Fruit fly (Drosophila melanogaster): ENCODE measurements around the gene Rim2.

DNA sequence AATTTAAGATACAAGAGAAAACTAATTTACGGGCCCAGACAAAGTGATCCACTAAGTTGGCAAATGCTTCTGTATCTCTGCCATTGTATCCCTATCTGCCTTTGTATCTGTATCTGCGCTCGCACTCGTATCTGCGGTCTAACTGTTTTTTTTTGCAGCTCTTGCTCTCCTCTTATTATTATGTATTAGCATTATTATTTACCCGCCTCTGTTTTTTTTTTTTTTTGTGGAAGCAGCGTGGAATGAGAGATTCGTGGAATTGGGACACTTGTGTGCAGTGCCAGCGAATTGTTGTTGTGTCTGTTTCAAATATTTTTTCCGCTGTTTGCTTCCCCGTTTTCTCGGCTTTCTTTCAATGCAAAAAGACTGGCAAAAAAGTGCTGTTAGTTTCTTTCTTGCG lies 57.4 kb downstream of the Rim2 start:
- no peak for TF ChIP-seq CG17806 (tag; optimal IDR thresholded peaks at IDR 0.05)
- no peak for TF ChIP-seq EcR (GFP tag; optimal IDR thresholded peaks at IDR 0.05)
- TF ChIP-seq rn (GFP tag; IDR thresholded peaks at IDR 0.05) = no peak
- no peak for TF ChIP-seq Pif1B (GFP tag; optimal IDR thresholded peaks at IDR 0.05)
- TF ChIP-seq CG8301 (tag; optimal IDR thresholded peaks at IDR 0.05) = no peak
- no peak for TF ChIP-seq CG14655 (GFP tag; optimal IDR thresholded peaks at IDR 0.05)
- no peak for TF ChIP-seq CG13204 (GFP tag; optimal IDR thresholded peaks at IDR 0.05)
- TF ChIP-seq Ets98B (GFP tag; IDR thresholded peaks at IDR 0.05) = no peak
- TF ChIP-seq CG9948 (tag; optimal IDR thresholded peaks at IDR 0.05) = no peak
- no peak for TF ChIP-seq CG4496 (GFP tag; IDR thresholded peaks at IDR 0.05)
- no peak for TF ChIP-seq CG32121 (GFP tag; IDR thresholded peaks at IDR 0.05)
- no peak for TF ChIP-seq gl (tag; optimal IDR thresholded peaks at IDR 0.05)
- TF ChIP-seq CG12605 (GFP tag; IDR thresholded peaks at IDR 0.05) = no peak

Measured in whole organism, pupa.